Worm (Caenorhabditis elegans): ENCODE data around the gene mltn-10.
A peak's percentile ranks its signal among the peaks of the same experiment; 100 is the strongest.

Gene mltn-10

ce11 chrII:14626883-14627282 is 4.0 kb downstream of the mltn-10 start:
- TF ChIP-seq hlh-30 (tag; optimal IDR thresholded peaks at IDR 0.05; ENCODE audit: insufficient read depth): no peak
- TF ChIP-seq hlh-11 (tag; optimal IDR thresholded peaks at IDR 0.05): peak; percentile 4

ce11 chrII:14627330-14627729 is 4.5 kb downstream of the mltn-10 start, which contains the start of gene tag-297:
tag-297 (plus strand) TSS chrII:14627630.
- no peak for TF ChIP-seq nhr-10 (tag; optimal IDR thresholded peaks at IDR 0.05)
- TF ChIP-seq nhr-237 (tag; optimal IDR thresholded peaks at IDR 0.05): no peak
- TF ChIP-seq ama-1 (optimal IDR thresholded peaks at IDR 0.05): no peak
- TF ChIP-seq fos-1 (tag; optimal IDR thresholded peaks at IDR 0.05): no peak
- TF ChIP-seq mes-2 (tag; optimal IDR thresholded peaks at IDR 0.05; ENCODE audit: poor library complexity, severe bottlenecking): no peak
- TF ChIP-seq mdl-1 (tag; optimal IDR thresholded peaks at IDR 0.05): no peak
- no peak for TF ChIP-seq php-3 (GFP tag; IDR thresholded peaks at IDR 0.05)
- TF ChIP-seq ZK337.2 (GFP tag; IDR thresholded peaks at IDR 0.05): no peak
- no peak for TF ChIP-seq nhr-77 (tag; optimal IDR thresholded peaks at IDR 0.05)
- TF ChIP-seq nhr-76 (tag; optimal IDR thresholded peaks at IDR 0.05): no peak
- TF ChIP-seq egl-27 (tag; optimal IDR thresholded peaks at IDR 0.05): no peak
- TF ChIP-seq zfp-2 (tag; optimal IDR thresholded peaks at IDR 0.05): no peak
- no peak for TF ChIP-seq madf-5 (GFP tag; IDR thresholded peaks at IDR 0.05)
- no peak for TF ChIP-seq pqm-1 (tag; optimal IDR thresholded peaks at IDR 0.05)
- TF ChIP-seq daf-8 (GFP tag; IDR thresholded peaks at IDR 0.05): no peak

- no peak for TF ChIP-seq ZK337.2 (GFP tag; IDR thresholded peaks at IDR 0.05)
- TF ChIP-seq madf-9 (GFP tag; conservative IDR thresholded peaks at IDR 0.05): no peak
- no peak for TF ChIP-seq Y48G9A.11 (GFP tag; IDR thresholded peaks at IDR 0.05)
- no peak for TF ChIP-seq snpc-4 (tag; optimal IDR thresholded peaks at IDR 0.05)
- TF ChIP-seq unc-62 (GFP tag; optimal IDR thresholded peaks at IDR 0.05 in 1 of 2): peak in 1 of 2 experiments; percentile 45
- no peak for TF ChIP-seq unc-62 (tag; optimal IDR thresholded peaks at IDR 0.05)
- TF ChIP-seq Y5F2A.4 (GFP tag; optimal IDR thresholded peaks at IDR 0.05): no peak
- TF ChIP-seq lin-39 (tag; optimal IDR thresholded peaks at IDR 0.05): no peak
These were observed 10.0 kb downstream of the mltn-10 start, which contains the start of gene C38C6.3 for ce11 chrII:14632823-14633222. C38C6.3 (plus strand) TSS chrII:14633123.

ce11 chrII:14634042-14634441 is 11.2 kb downstream of the mltn-10 start:
- no peak for TF ChIP-seq lir-3 (tag; optimal IDR thresholded peaks at IDR 0.05)
- peak; percentile 61 for TF ChIP-seq aha-1 (tag)
- no peak for TF ChIP-seq nhr-6 (tag; optimal IDR thresholded peaks at IDR 0.05)
- TF ChIP-seq tra-1 (GFP tag; IDR thresholded peaks at IDR 0.05): no peak
- peak; percentile 63 for TF ChIP-seq set-16 (GFP tag; IDR thresholded peaks at IDR 0.05)

- TF ChIP-seq mxl-3 (GFP tag; optimal IDR thresholded peaks at IDR 0.05) (peak; percentile 10), egl-43 (GFP tag; IDR thresholded peaks at IDR 0.05) (peak; percentile 85), hlh-11 (tag; optimal IDR thresholded peaks at IDR 0.05) (peak; percentile 32), nhr-11 (tag; optimal IDR thresholded peaks at IDR 0.05) (peak; percentile 5), dmd-8 (GFP tag; IDR thresholded peaks at IDR 0.05) (peak; percentile 84), hmg-1.1 (GFP tag; IDR thresholded peaks at IDR 0.05) (peak; percentile 88), F26F4.8 (GFP tag; conservative IDR thresholded peaks at IDR 0.05) (peak; percentile 83; the same call in 1 of the 2 replicates), ctbp-1 (GFP tag; IDR thresholded peaks at IDR 0.05) (peak; percentile 8; the same call in 1 of the 2 replicates), snpc-4 (tag; optimal IDR thresholded peaks at IDR 0.05) (peak; percentile 71), nhr-48 (tag; optimal IDR thresholded peaks at IDR 0.05) (no peak), mes-2 (tag; optimal IDR thresholded peaks at IDR 0.05; ENCODE audit: poor library complexity, severe bottlenecking) (peak; percentile 76), lin-38 (GFP tag; IDR thresholded peaks at IDR 0.05) (peak; percentile 67), unc-62 (GFP tag; optimal IDR thresholded peaks at IDR 0.05 in 1 of 2) (peak in 1 of 2 experiments; percentile 96), unc-62 (tag; optimal IDR thresholded peaks at IDR 0.05) (no peak), vab-7 (GFP tag; IDR thresholded peaks at IDR 0.05) (peak; percentile 71), Y48G9A.11 (GFP tag; IDR thresholded peaks at IDR 0.05) (peak; percentile 71), ceh-28 (tag; optimal IDR thresholded peaks at IDR 0.05) (no peak), T26A8.4 (GFP tag; IDR thresholded peaks at IDR 0.05) (peak; percentile 59), D1046.2 (GFP tag; IDR thresholded peaks at IDR 0.05) (0 out of 2 replicates have a peak, but pooled peaks have one; percentile 63), nhr-25 (tag; optimal IDR thresholded peaks at IDR 0.05; ENCODE audit: borderline replicate concordance, insufficient read depth) (no peak), Y75B8A.6 (GFP tag; IDR thresholded peaks at IDR 0.05) (peak; percentile 61; the same call in 1 of the 2 replicates), zfp-3 (GFP tag; conservative IDR thresholded peaks at IDR 0.05) (peak; percentile 55; the same call in 1 of the 2 replicates), madf-5 (GFP tag; IDR thresholded peaks at IDR 0.05) (peak; percentile 43 to 55; a peak in 1 of 4 replicates)
These were observed 12.3 kb downstream of the mltn-10 start for ce11 chrII:14635179-14635578.

All from whole organism, L4 larva.